Worm (Caenorhabditis elegans): Measurements from ENCODE around the gene srt-6.

ce11 chrV:7386052-7386573 lies 22.5 kb downstream of the srt-6 start, which contains the start of gene srp-6:
- TF ChIP-seq nhr-237 (tag; optimal IDR thresholded peaks at IDR 0.05) (no peak), lin-39 (tag; optimal IDR thresholded peaks at IDR 0.05) (no peak), lsy-2 (tag; optimal IDR thresholded peaks at IDR 0.05) (no peak), nhr-11 (tag; optimal IDR thresholded peaks at IDR 0.05) (no peak), egl-27 (tag; optimal IDR thresholded peaks at IDR 0.05) (no peak), zag-1 (tag; optimal IDR thresholded peaks at IDR 0.05) (no peak), ceh-82 (tag; optimal IDR thresholded peaks at IDR 0.05) (no peak), sma-9 (GFP tag; optimal IDR thresholded peaks at IDR 0.05) (no peak), sma-9 (tag; optimal IDR thresholded peaks at IDR 0.05) (no peak), gmeb-1 (tag; optimal IDR thresholded peaks at IDR 0.05) (no peak), elt-1 (tag; optimal IDR thresholded peaks at IDR 0.05) (no peak), dmd-4 (tag; optimal IDR thresholded peaks at IDR 0.05) (no peak)

Data from whole organism, L2 larva.